Fruit fly (Drosophila melanogaster) S2 (cell line): ENCODE results near the gene Pp2B-14D.

Experiments used
- CG8478 ChIP-seq: fragments of >200 bp; optimal IDR thresholded peaks from 2 replicates; lab custom pipeline; 2018
- CTCF ChIP-seq, 2 experiments: fragments of >200 bp; optimal IDR thresholded peaks; 2 replicates each; lab custom pipeline; 2018

DNA sequence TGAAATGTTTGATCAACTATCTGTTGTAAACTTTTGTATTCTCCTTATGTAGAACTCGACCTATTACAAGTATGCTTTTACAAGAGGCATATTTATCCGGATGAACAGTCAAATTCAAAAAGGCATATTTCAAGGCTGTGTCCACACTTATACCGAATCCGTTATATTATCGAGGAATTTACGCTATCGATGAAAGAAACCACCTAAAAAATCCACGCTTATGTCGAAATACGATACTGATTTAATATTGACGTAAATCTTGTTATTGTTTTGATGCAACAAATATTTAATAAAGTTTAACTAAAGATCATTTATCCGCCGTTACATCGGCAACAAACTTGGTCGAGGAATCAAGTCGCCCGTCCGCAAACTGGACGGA is 27.8 kb upstream of the Pp2B-14D start, which contains the start of gene CG13014:
- TF ChIP-seq CTCF (optimal IDR thresholded peaks at IDR 0.05; lab: Kevin White, UChicago): no peak
- no peak for TF ChIP-seq CG8478 (lab: Kevin White, UChicago)
